Worm (Caenorhabditis elegans) whole organism, L3 larva: ENCODE results near the gene cpg-24.
"Not testable (repeated sequence)": the region's sequence is repeated elsewhere in the genome, so short reads cannot be mapped to it uniquely, and the experiment has no call there.

Experiments
- ZK546.5 ChIP-seq: sonication (generic microtip); optimal IDR thresholded peaks from 2 replicates; lab custom pipeline; 2017; ENCODE audit warnings: missing biosample characterization, missing genetic modification characterization
- aly-2 ChIP-seq: fragments of 150-350 bp; optimal IDR thresholded peaks from 2 replicates; lab custom pipeline; 2014; ENCODE audit warnings: missing biosample characterization, missing genetic modification characterization
- ama-1 ChIP-seq: fragments of 150-350 bp; optimal IDR thresholded peaks from 2 replicates; lab custom pipeline; 2018
- ceh-28 ChIP-seq: fragments of 150-350 bp; optimal IDR thresholded peaks from 2 replicates; lab custom pipeline; 2014; ENCODE audit warnings: missing biosample characterization, missing genetic modification reagents, missing genetic modification characterization
- ceh-82 ChIP-seq: fragments of 150-350 bp; optimal IDR thresholded peaks from 2 replicates; lab custom pipeline; 2014; ENCODE audit warnings: missing biosample characterization, missing genetic modification characterization
- ceh-9 ChIP-seq: sonication (generic microtip); optimal IDR thresholded peaks from 2 replicates; lab custom pipeline; 2018; ENCODE audit warnings: missing biosample characterization, missing genetic modification characterization
- egl-27 ChIP-seq: sonication (generic microtip); optimal IDR thresholded peaks from 4 replicates; lab custom pipeline; 2017; ENCODE audit warnings: missing biosample characterization, missing genetic modification reagents, missing genetic modification characterization
- elt-1 ChIP-seq: fragments of 150-350 bp; optimal IDR thresholded peaks from 2 replicates; lab custom pipeline; 2014; ENCODE audit warnings: missing biosample characterization, missing genetic modification characterization
- elt-2 ChIP-seq: sonication (generic microtip); optimal IDR thresholded peaks from 2 replicates; lab custom pipeline; 2016; ENCODE audit warnings: missing genetic modification reagents, mild to moderate bottlenecking, missing genetic modification characterization, missing compliant biosample characterization
- eor-1 ChIP-seq, 2 experiments: fragments of 150-350 bp; optimal IDR thresholded peaks; 2 replicates each; lab custom pipeline; 2014 to 2018; ENCODE audit warnings: missing biosample characterization in 2 of 2, missing genetic modification characterization in 2 of 2
- fkh-2 ChIP-seq: fragments of 150-350 bp; optimal IDR thresholded peaks from 2 replicates; lab custom pipeline; 2014; ENCODE audit warnings: missing biosample characterization, missing genetic modification reagents, missing genetic modification characterization
- fos-1 ChIP-seq: fragments of 150-350 bp; optimal IDR thresholded peaks from 2 replicates; lab custom pipeline; 2014; ENCODE audit warnings: missing biosample characterization, missing genetic modification characterization
- hmg-11 ChIP-seq: sonication (generic microtip); optimal IDR thresholded peaks from 2 replicates; lab custom pipeline; 2016; ENCODE audit warnings: missing genetic modification characterization, missing compliant biosample characterization
- lin-15B ChIP-seq: fragments of 150-350 bp; optimal IDR thresholded peaks from 2 replicates; lab custom pipeline; 2014; ENCODE audit warnings: missing biosample characterization, missing genetic modification characterization
- lin-39 ChIP-seq: fragments of 150-350 bp; optimal IDR thresholded peaks from 2 replicates; lab custom pipeline; 2018; ENCODE audit warnings: missing biosample characterization, missing genetic modification reagents, missing genetic modification characterization
- mdl-1 ChIP-seq: fragments of 150-350 bp; optimal IDR thresholded peaks from 2 replicates; lab custom pipeline; 2014; ENCODE audit warnings: missing biosample characterization, missing genetic modification characterization
- mml-1 ChIP-seq: fragments of 150-350 bp; sonication (generic microtip); optimal IDR thresholded peaks from 3 replicates; lab custom pipeline; 2014; ENCODE audit warnings: missing biosample characterization, missing genetic modification characterization
- nhr-12 ChIP-seq: fragments of 150-350 bp; optimal IDR thresholded peaks from 2 replicates; lab custom pipeline; 2014; ENCODE audit warnings: missing biosample characterization, missing genetic modification characterization
- nhr-23 ChIP-seq: fragments of 150-350 bp; optimal IDR thresholded peaks from 2 replicates; lab custom pipeline; 2014; ENCODE audit warnings: missing biosample characterization, missing genetic modification reagents, missing genetic modification characterization
- nhr-25 ChIP-seq: sonication (generic microtip); optimal IDR thresholded peaks from 2 replicates; lab custom pipeline; 2017; ENCODE audit warnings: missing biosample characterization, missing genetic modification characterization
- nhr-43 ChIP-seq: sonication (generic microtip); optimal IDR thresholded peaks from 2 replicates; lab custom pipeline; 2016; ENCODE audit warnings: mild to moderate bottlenecking, missing genetic modification characterization, missing compliant biosample characterization; ENCODE audit not compliant: poor library complexity, severe bottlenecking
- nhr-76 ChIP-seq: fragments of 150-350 bp; sonication (generic microtip); optimal IDR thresholded peaks from 5 replicates; lab custom pipeline; 2014; ENCODE audit warnings: missing biosample characterization, missing genetic modification characterization
- nhr-77 ChIP-seq: fragments of 150-350 bp; optimal IDR thresholded peaks from 2 replicates; lab custom pipeline; 2014; ENCODE audit warnings: missing biosample characterization, missing genetic modification characterization
- pha-4 ChIP-seq: fragments of 150-350 bp; optimal IDR thresholded peaks from 2 replicates; lab custom pipeline; 2014; ENCODE audit warnings: missing biosample characterization, missing genetic modification reagents, missing genetic modification characterization
- pqm-1 ChIP-seq: fragments of 150-350 bp; optimal IDR thresholded peaks from 2 replicates; lab custom pipeline; 2017; ENCODE audit warnings: missing biosample characterization, missing genetic modification characterization, inconsistent platforms
- sea-2 ChIP-seq: fragments of 150-350 bp; sonication (generic microtip); optimal IDR thresholded peaks from 4 replicates; lab custom pipeline; 2014; ENCODE audit warnings: missing biosample characterization, missing genetic modification reagents, missing genetic modification characterization
- skn-1 ChIP-seq: fragments of 150-350 bp; optimal IDR thresholded peaks from 2 replicates; lab custom pipeline; 2014; ENCODE audit warnings: missing biosample characterization, missing genetic modification characterization
- tbx-2 ChIP-seq: sonication (generic microtip); optimal IDR thresholded peaks from 2 replicates; lab custom pipeline; 2016; ENCODE audit warnings: mild to moderate bottlenecking, missing genetic modification characterization, missing compliant biosample characterization
- unc-39 ChIP-seq: sonication (generic microtip); optimal IDR thresholded peaks from 4 replicates; lab custom pipeline; 2017; ENCODE audit warnings: missing biosample characterization, missing genetic modification characterization
- zag-1 ChIP-seq: fragments of 150-350 bp; optimal IDR thresholded peaks from 2 replicates; lab custom pipeline; 2014; ENCODE audit warnings: missing biosample characterization, missing genetic modification characterization
- ztf-11 ChIP-seq: fragments of 150-350 bp; optimal IDR thresholded peaks from 2 replicates; lab custom pipeline; 2014; ENCODE audit warnings: missing biosample characterization, missing genetic modification characterization
- ztf-4 ChIP-seq: fragments of 150-350 bp; optimal IDR thresholded peaks from 2 replicates; lab custom pipeline; 2014; ENCODE audit warnings: missing biosample characterization, missing genetic modification characterization

cpg-24 gene

DNA sequence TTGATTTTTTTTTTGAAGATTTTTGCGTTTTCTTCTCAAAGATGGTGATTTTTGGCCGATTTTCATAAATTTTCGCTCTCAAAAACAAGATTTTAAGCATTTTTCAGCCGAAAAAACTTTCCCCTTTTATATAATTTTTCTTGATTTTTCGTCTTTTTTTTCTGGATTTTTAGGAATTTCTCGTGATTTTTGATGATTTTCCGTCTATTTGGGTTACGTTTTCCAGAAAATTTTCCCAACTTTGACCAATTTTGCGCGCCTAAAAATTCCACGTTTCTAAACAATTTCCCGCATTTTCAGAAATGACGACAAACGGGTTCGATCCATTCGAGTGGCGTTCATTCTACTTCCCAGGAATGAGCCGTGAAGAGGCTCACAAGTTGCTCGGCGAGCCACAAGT, 34.7 kb upstream of the cpg-24 start, which contains the start of gene ced-2:
TSS of gene ced-2 (plus strand) at position 301 of the 400 bp plus-strand sequence.
- TF ChIP-seq nhr-23 (tag; lab: Kevin White, UChicago) (no peak), fos-1 (tag; lab: Kevin White, UChicago) (no peak), aly-2 (no peak)

DNA sequence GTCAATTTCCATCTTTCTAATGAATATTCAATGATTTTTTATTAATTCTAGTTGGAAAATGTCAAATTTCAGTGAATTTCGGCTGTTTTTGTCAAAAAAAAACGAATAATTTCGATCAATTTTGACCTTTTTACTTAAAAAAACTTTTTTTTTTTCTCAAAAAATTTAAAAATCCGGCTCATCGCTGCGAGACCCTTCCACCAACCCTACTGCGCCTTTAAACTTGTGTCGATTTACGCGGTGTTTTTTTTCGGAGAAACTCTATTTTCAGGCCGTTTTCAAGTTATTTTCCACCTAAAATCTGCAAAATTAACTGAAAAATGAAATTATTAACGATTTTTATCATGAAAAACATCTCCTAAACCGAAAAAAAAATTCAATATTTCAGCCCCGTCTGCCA, 31.0 kb upstream of the cpg-24 start:
- no peak for TF ChIP-seq aly-2
- no peak for TF ChIP-seq nhr-76 (tag; lab: Kevin White, UChicago)
- peak; percentile 18 for TF ChIP-seq lin-15B (tag; lab: Kevin White, UChicago)

DNA sequence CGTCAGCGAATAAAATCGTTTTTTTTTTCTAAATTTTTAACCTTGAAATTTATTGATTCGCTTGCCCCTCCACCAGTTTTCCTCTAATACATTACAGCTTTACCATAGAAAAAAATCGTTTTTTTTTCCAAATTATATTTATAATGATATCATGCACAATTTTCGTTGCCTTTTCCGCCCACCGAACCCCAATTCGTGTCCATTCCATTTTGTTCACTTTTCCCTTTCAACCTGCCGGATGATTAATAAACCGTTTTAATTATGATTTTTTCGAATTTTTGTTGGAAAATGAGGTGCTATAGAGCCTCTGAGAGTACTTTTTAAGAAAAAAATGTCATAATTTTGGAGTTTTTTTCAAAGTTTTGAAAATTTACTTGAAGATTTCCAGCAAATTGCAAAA, 30.4 kb upstream of the cpg-24 start, which contains the start of gene set-23:
TSS of gene set-23 (plus strand) at position 301 of the 400 bp plus-strand sequence.
- TF ChIP-seq nhr-12, result no peak
- TF ChIP-seq unc-39, result no peak
- no peak for TF ChIP-seq ZK546.5 (tag; lab: Kevin White, UChicago)
- TF ChIP-seq nhr-43 (tag; lab: Kevin White, UChicago), result no peak
- no peak for TF ChIP-seq mml-1 (tag; lab: Kevin White, UChicago)
- no peak for TF ChIP-seq pqm-1
- TF ChIP-seq ama-1 (lab: Kevin White, UChicago), result no peak
- TF ChIP-seq sea-2, result no peak
- no peak for TF ChIP-seq fkh-2 (tag; lab: Kevin White, UChicago)
- no peak for TF ChIP-seq ztf-11 (tag; lab: Kevin White, UChicago)
- TF ChIP-seq fos-1 (tag; lab: Kevin White, UChicago), result no peak

ce11 chrIV:1602936-1603457, 28.8 kb upstream of the cpg-24 start:
- TF ChIP-seq nhr-12 (no peak), ceh-28 (tag; lab: Kevin White, UChicago) (peak; percentile 56), ceh-9 (tag; lab: Kevin White, UChicago) (no peak), eor-1 (tag; optimal IDR thresholded peaks at IDR 0.05; lab: Kevin White, UChicago) (no peak), elt-1 (tag; lab: Kevin White, UChicago) (no peak), lin-39 (no peak), ama-1 (lab: Kevin White, UChicago) (no peak)

DNA sequence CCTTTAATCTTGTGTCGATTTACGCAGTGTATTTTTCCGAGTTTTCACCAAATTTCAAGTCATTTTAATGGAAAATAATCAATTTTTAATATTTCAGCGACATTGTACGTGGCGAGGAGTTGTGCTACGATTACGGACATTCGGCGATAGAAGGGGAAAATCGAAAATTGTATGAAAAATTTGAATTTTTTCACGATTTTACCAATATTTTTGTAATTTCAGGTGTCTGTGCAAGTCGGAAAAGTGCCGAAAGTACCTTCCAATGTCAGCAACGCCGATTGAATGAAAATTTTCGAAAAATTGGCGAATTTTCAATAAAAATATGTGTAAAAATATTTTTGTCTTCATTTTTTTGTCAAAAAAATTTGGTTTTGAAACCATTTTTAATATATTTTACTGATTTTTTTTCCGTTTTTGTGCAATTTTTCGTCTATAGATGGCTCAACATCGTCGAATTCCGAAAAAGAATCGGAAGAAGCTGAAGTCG, 26.4 kb upstream of the cpg-24 start, which contains the start of gene Y41D4B.11:
TSS of gene Y41D4B.11 (plus strand) at position 437 of the 487 bp plus-strand sequence.
- TF ChIP-seq nhr-25 (tag; lab: Kevin White, UChicago) (no peak), tbx-2 (tag; lab: Kevin White, UChicago) (no peak), nhr-77 (tag; lab: Kevin White, UChicago) (no peak), ceh-9 (tag; lab: Kevin White, UChicago) (no peak), mml-1 (tag; lab: Kevin White, UChicago) (no peak), skn-1 (tag; lab: Kevin White, UChicago) (no peak), ztf-4 (no peak), nhr-43 (tag; lab: Kevin White, UChicago) (no peak), fos-1 (tag; lab: Kevin White, UChicago) (no peak), mdl-1 (tag; lab: Kevin White, UChicago) (no peak), nhr-76 (tag; lab: Kevin White, UChicago) (no peak), nhr-23 (tag; lab: Kevin White, UChicago) (no peak), egl-27 (tag; lab: Kevin White, UChicago) (no peak)

DNA sequence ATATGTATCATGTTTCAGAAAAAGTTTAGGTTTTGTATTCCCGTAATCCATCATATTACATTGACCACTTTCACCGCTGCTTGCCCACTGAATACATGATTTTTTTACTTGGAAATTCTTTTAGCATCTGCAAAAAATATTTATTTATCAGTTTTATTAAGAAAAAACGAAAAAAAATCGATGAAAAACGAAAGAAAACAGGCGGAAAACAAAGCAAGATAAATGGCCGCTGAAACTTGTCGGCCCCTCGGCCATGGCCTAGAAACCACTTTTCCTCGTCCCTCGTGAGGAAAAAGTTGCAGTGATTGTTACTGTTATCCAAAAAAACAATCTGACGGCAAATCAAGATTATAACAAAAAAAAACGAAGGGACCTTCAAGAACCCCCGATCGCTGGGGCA, 21.8 kb upstream of the cpg-24 start, which contains the start of gene dsl-3:
TSS of gene dsl-3 (plus strand) at position 301 of the 400 bp plus-strand sequence.
- TF ChIP-seq elt-2; nhr-12; ceh-82 (tag; lab: Kevin White, UChicago): not testable (repeated sequence)

- TF ChIP-seq elt-2 (no peak), lin-15B (tag; lab: Kevin White, UChicago) (no peak), hmg-11 (peak; percentile 33), pha-4 (tag; lab: Kevin White, UChicago) (peak; percentile 19), fkh-2 (tag; lab: Kevin White, UChicago) (no peak), zag-1 (tag; lab: Kevin White, UChicago) (no peak), ceh-28 (tag; lab: Kevin White, UChicago) (peak; percentile 30)
- TF ChIP-seq, all 47 proteins: peak for 3
These were observed 18.2 kb upstream of the cpg-24 start, which contains the start of gene nhr-122 for ce11 chrIV:1613592-1613991. nhr-122 (plus strand) TSS chrIV:1613892.
